Worm (Caenorhabditis elegans) whole organism, L1 larva: ENCODE data around the gene slc-25A26.
A peak's percentile ranks its signal among the peaks of the same experiment; 100 is the strongest.

Experiments used
- C16A3.4 ChIP-seq: fragments of 150-350 bp; optimal IDR thresholded peaks from 2 replicates; lab custom pipeline; 2014; ENCODE audit warnings: missing biosample characterization, missing genetic modification characterization
- C34B4.2 ChIP-seq: sonication (generic microtip); optimal IDR thresholded peaks from 2 replicates; lab custom pipeline; 2017; ENCODE audit warnings: mild to moderate bottlenecking, missing genetic modification characterization, missing compliant biosample characterization
- F16B12.6 ChIP-seq: fragments of 150-350 bp; optimal IDR thresholded peaks from 2 replicates; lab custom pipeline; 2014; ENCODE audit warnings: missing biosample characterization, missing genetic modification characterization
- alr-1 ChIP-seq: fragments of 200-800 bp; sonication (Bioruptor generic); optimal IDR thresholded peaks from 2 replicates; lab custom pipeline; 2018; ENCODE audit warnings: borderline replicate concordance, mild to moderate bottlenecking, missing genetic modification characterization, missing compliant biosample characterization
- aly-2 ChIP-seq: fragments of 150-350 bp; optimal IDR thresholded peaks from 2 replicates; lab custom pipeline; 2014; ENCODE audit warnings: missing biosample characterization, missing genetic modification characterization
- ama-1 ChIP-seq: fragments of 150-350 bp; optimal IDR thresholded peaks from 2 replicates; lab custom pipeline; 2014
- blmp-1 ChIP-seq: fragments of 150-350 bp; optimal IDR thresholded peaks from 2 replicates; lab custom pipeline; 2014; ENCODE audit warnings: missing biosample characterization, missing genetic modification characterization
- ceh-8 ChIP-seq: fragments of 200-800 bp; sonication (Bioruptor generic); optimal IDR thresholded peaks from 2 replicates; lab custom pipeline; 2018; ENCODE audit warnings: mild to moderate bottlenecking, missing genetic modification characterization, moderate library complexity, missing compliant biosample characterization
- ceh-82 ChIP-seq, 3 experiments: fragments of 150-350 bp in 1 of 3; sonication (generic microtip) in 2 of 3; optimal IDR thresholded peaks; 2 replicates each; lab custom pipeline; 2014 to 2017; ENCODE audit warnings: missing biosample characterization in 3 of 3, missing genetic modification characterization in 3 of 3
- ceh-88 ChIP-seq: fragments of 200-800 bp; sonication (Bioruptor generic); IDR thresholded peaks from 2 replicates; pipeline ENCODE4 v1.3.6; 2022; ENCODE audit warnings: missing genetic modification characterization, missing compliant biosample characterization
- ceh-90 ChIP-seq: sonication (generic microtip); optimal IDR thresholded peaks from 2 replicates; lab custom pipeline; 2016; ENCODE audit warnings: missing genetic modification characterization, missing compliant biosample characterization
- ces-1 ChIP-seq: fragments of 150-350 bp; optimal IDR thresholded peaks from 2 replicates; lab custom pipeline; 2014; ENCODE audit warnings: missing biosample characterization, missing genetic modification reagents, missing genetic modification characterization
- efl-1 ChIP-seq, 4 experiments: fragments of 150-350 bp; optimal IDR thresholded peaks in 3 of 4; peaks in 1 of 4; 1 replicate in 1 of 4; 2 replicates in 3 of 4; lab custom pipeline; 2014; ENCODE audit warnings: missing biosample characterization in 2 of 4, missing genetic modification characterization in 2 of 4, missing genetic modification reagents in 2 of 4
- elt-3 ChIP-seq, 6 experiments: fragments of 150-350 bp in 1 of 6; sonication (generic microtip); optimal IDR thresholded peaks; 2 replicates each; lab custom pipeline; 2017 to 2018; ENCODE audit warnings: missing biosample characterization in 6 of 6, missing genetic modification characterization in 6 of 6, inconsistent platforms in 1 of 6
- ets-5 ChIP-seq: fragments of 200-800 bp; sonication (Bioruptor generic); IDR thresholded peaks from 2 replicates; pipeline ENCODE4 v1.3.6; 2022; ENCODE audit warnings: missing genetic modification characterization, missing compliant biosample characterization
- fkh-4 ChIP-seq: sonication (generic microtip); optimal IDR thresholded peaks from 2 replicates; lab custom pipeline; 2016; ENCODE audit warnings: missing compliant biosample characterization, missing genetic modification characterization, borderline replicate concordance
- fkh-8 ChIP-seq: sonication (generic microtip); optimal IDR thresholded peaks from 2 replicates; lab custom pipeline; 2016; ENCODE audit warnings: mild to moderate bottlenecking, missing genetic modification characterization, missing compliant biosample characterization
- grh-1 ChIP-seq: fragments of 200-800 bp; sonication (Bioruptor generic); IDR thresholded peaks from 2 replicates; pipeline ENCODE4 v1.3.6; 2022; ENCODE audit warnings: missing genetic modification reagents, missing genetic modification characterization, missing compliant biosample characterization
- hlh-4 ChIP-seq: sonication (generic microtip); optimal IDR thresholded peaks from 2 replicates; lab custom pipeline; 2016; ENCODE audit warnings: mild to moderate bottlenecking, missing genetic modification characterization, missing compliant biosample characterization
- hpl-2 ChIP-seq: fragments of 150-350 bp; optimal IDR thresholded peaks from 2 replicates; lab custom pipeline; 2014; ENCODE audit warnings: missing biosample characterization, missing genetic modification reagents, missing genetic modification characterization
- irx-1 ChIP-seq: sonication (generic microtip); optimal IDR thresholded peaks from 2 replicates; lab custom pipeline; 2016; ENCODE audit warnings: missing genetic modification characterization, missing compliant biosample characterization
- lin-15B ChIP-seq: fragments of 150-350 bp; sonication (generic microtip); optimal IDR thresholded peaks from 3 replicates; lab custom pipeline; 2014; ENCODE audit warnings: missing biosample characterization, missing genetic modification characterization
- lin-35 ChIP-seq, 2 experiments: fragments of 150-350 bp; optimal IDR thresholded peaks; 2 replicates each; lab custom pipeline; 2014; ENCODE audit warnings: missing biosample characterization in 2 of 2, missing genetic modification characterization in 2 of 2, missing genetic modification reagents in 2 of 2
- lin-39 ChIP-seq: fragments of 150-350 bp; optimal IDR thresholded peaks from 2 replicates; lab custom pipeline; 2014; ENCODE audit warnings: missing biosample characterization, missing genetic modification reagents, missing genetic modification characterization
- lir-3 ChIP-seq: sonication (generic microtip); optimal IDR thresholded peaks from 2 replicates; lab custom pipeline; 2016; ENCODE audit warnings: mild to moderate bottlenecking, missing genetic modification characterization, moderate library complexity, missing compliant biosample characterization; ENCODE audit not compliant: poor library complexity
- lsy-2 ChIP-seq, 2 experiments: fragments of 150-350 bp; optimal IDR thresholded peaks; 2 replicates each; lab custom pipeline; 2014; ENCODE audit warnings: missing biosample characterization in 2 of 2, missing genetic modification characterization in 2 of 2
- mab-9 ChIP-seq: fragments of 200-800 bp; sonication (Bioruptor generic); IDR thresholded peaks from 2 replicates; pipeline ENCODE4 v1.3.6; 2022; ENCODE audit warnings: missing genetic modification reagents, missing genetic modification characterization, missing compliant biosample characterization
- mdl-1 ChIP-seq, 2 experiments: fragments of 150-350 bp; optimal IDR thresholded peaks; 2 replicates each; lab custom pipeline; 2014 to 2017; ENCODE audit warnings: missing biosample characterization in 2 of 2, missing genetic modification characterization in 2 of 2, inconsistent platforms in 1 of 2
- nhr-12 ChIP-seq: sonication (generic microtip); optimal IDR thresholded peaks from 2 replicates; lab custom pipeline; 2017; ENCODE audit warnings: missing biosample characterization, missing genetic modification characterization
- nhr-19 ChIP-seq: fragments of 200-800 bp; sonication (Bioruptor generic); conservative IDR thresholded peaks from 2 replicates; pipeline ENCODE4 v1.3.6; 2022; ENCODE audit warnings: missing genetic modification characterization, missing compliant biosample characterization
- nhr-237 ChIP-seq: fragments of 150-350 bp; optimal IDR thresholded peaks from 2 replicates; lab custom pipeline; 2014; ENCODE audit warnings: missing biosample characterization, missing genetic modification characterization
- nhr-28 ChIP-seq: fragments of 150-350 bp; optimal IDR thresholded peaks from 2 replicates; lab custom pipeline; 2014; ENCODE audit warnings: missing biosample characterization, missing genetic modification characterization
- nhr-47 ChIP-seq: sonication (generic microtip); optimal IDR thresholded peaks from 2 replicates; lab custom pipeline; 2016; ENCODE audit warnings: mild to moderate bottlenecking, missing genetic modification characterization, moderate library complexity, missing compliant biosample characterization
- nhr-71 ChIP-seq: sonication (generic microtip); optimal IDR thresholded peaks from 2 replicates; lab custom pipeline; 2016; ENCODE audit warnings: mild to moderate bottlenecking, missing genetic modification characterization, moderate library complexity, missing compliant biosample characterization
- nhr-76 ChIP-seq: sonication (generic microtip); optimal IDR thresholded peaks from 2 replicates; lab custom pipeline; 2017; ENCODE audit warnings: missing biosample characterization, missing genetic modification characterization
- nhr-77 ChIP-seq: fragments of 150-350 bp; optimal IDR thresholded peaks from 2 replicates; lab custom pipeline; 2014; ENCODE audit warnings: missing biosample characterization, missing genetic modification characterization
- nhr-85 ChIP-seq: sonication (generic microtip); peaks from one replicate; lab custom pipeline; 2016; ENCODE audit warnings: missing genetic modification characterization, inconsistent platforms, missing compliant biosample characterization
- nhr-90 ChIP-seq: sonication (generic microtip); optimal IDR thresholded peaks from 2 replicates; lab custom pipeline; 2016; ENCODE audit warnings: mild to moderate bottlenecking, missing genetic modification characterization, missing compliant biosample characterization; ENCODE audit not compliant: poor library complexity
- pag-3 ChIP-seq: sonication (generic microtip); optimal IDR thresholded peaks from 2 replicates; lab custom pipeline; 2017; ENCODE audit warnings: missing genetic modification characterization, mild to moderate bottlenecking, missing compliant biosample characterization, antibody characterized with exemption, borderline replicate concordance; ENCODE audit not compliant: insufficient read depth
- pax-3 ChIP-seq: fragments of 200-800 bp; sonication (Bioruptor generic); optimal IDR thresholded peaks from 2 replicates; lab custom pipeline; 2018; ENCODE audit warnings: mild to moderate bottlenecking, missing genetic modification characterization, moderate library complexity, missing compliant biosample characterization
- pqm-1 ChIP-seq: sonication (generic microtip); optimal IDR thresholded peaks from 3 replicates; lab custom pipeline; 2017; ENCODE audit warnings: missing biosample characterization, missing genetic modification characterization
- skn-1 ChIP-seq: fragments of 150-350 bp; optimal IDR thresholded peaks from 2 replicates; lab custom pipeline; 2014; ENCODE audit warnings: missing biosample characterization, missing genetic modification characterization
- snu-23 ChIP-seq: sonication (generic microtip); optimal IDR thresholded peaks from 2 replicates; lab custom pipeline; 2016; ENCODE audit warnings: missing genetic modification characterization, missing compliant biosample characterization
- sptf-1 ChIP-seq: fragments of 150-350 bp; optimal IDR thresholded peaks from 2 replicates; lab custom pipeline; 2014; ENCODE audit warnings: missing biosample characterization, missing genetic modification characterization
- sup-37 ChIP-seq: fragments of 200-800 bp; sonication (Bioruptor generic); optimal IDR thresholded peaks from 2 replicates; lab custom pipeline; 2018; ENCODE audit warnings: mild to moderate bottlenecking, missing genetic modification characterization, missing compliant biosample characterization
- swsn-7 ChIP-seq: sonication (generic microtip); optimal IDR thresholded peaks from 2 replicates; lab custom pipeline; 2016; ENCODE audit warnings: missing genetic modification characterization, missing compliant biosample characterization
- tbx-2 ChIP-seq: sonication (generic microtip); optimal IDR thresholded peaks from 2 replicates; lab custom pipeline; 2016; ENCODE audit warnings: missing genetic modification characterization, missing compliant biosample characterization
- tlp-1 ChIP-seq: fragments of 150-350 bp; optimal IDR thresholded peaks from 2 replicates; lab custom pipeline; 2014; ENCODE audit warnings: missing biosample characterization, missing genetic modification characterization
- unc-30 ChIP-seq: sonication (generic microtip); optimal IDR thresholded peaks from 2 replicates; lab custom pipeline; 2017; ENCODE audit warnings: missing biosample characterization, missing genetic modification characterization
- unc-62 ChIP-seq: fragments of 150-350 bp; optimal IDR thresholded peaks from 2 replicates; lab custom pipeline; 2014; ENCODE audit warnings: missing biosample characterization, missing genetic modification reagents, missing genetic modification characterization
- unc-86 ChIP-seq: sonication (generic microtip); optimal IDR thresholded peaks from 2 replicates; lab custom pipeline; 2016; ENCODE audit warnings: missing genetic modification characterization, missing compliant biosample characterization
- unc-98 ChIP-seq: fragments of 200-800 bp; sonication (Bioruptor generic); IDR thresholded peaks from 2 replicates; pipeline ENCODE4 v1.3.6; 2022; ENCODE audit warnings: missing genetic modification characterization, missing compliant biosample characterization
- zag-1 ChIP-seq: fragments of 150-350 bp; optimal IDR thresholded peaks from 2 replicates; lab custom pipeline; 2014; ENCODE audit warnings: missing biosample characterization, missing genetic modification characterization

slc-25A26 gene

ce11 chrIV:8947146-8947545 lies 16.9 kb downstream of the slc-25A26 start:
- peak; percentile 24 for TF ChIP-seq sup-37
- TF ChIP-seq nhr-90 (tag; lab: Kevin White, UChicago): no peak
- TF ChIP-seq nhr-76: no peak
- TF ChIP-seq ceh-82 (tag; optimal IDR thresholded peaks at IDR 0.05; lab: Kevin White, UChicago): peak in 1 of 3 experiments; percentile 19
- TF ChIP-seq lin-15B: no peak
- no peak for TF ChIP-seq unc-62 (GFP tag; lab: Kevin White, UChicago)
- TF ChIP-seq lsy-2 (tag; optimal IDR thresholded peaks at IDR 0.05; lab: Kevin White, UChicago): peak; percentile 31 to 62
- no peak for TF ChIP-seq mab-9 (GFP tag; lab: Robert Waterston, UW)
- no peak for TF ChIP-seq sptf-1 (tag; lab: Kevin White, UChicago)
- no peak for TF ChIP-seq unc-98 (GFP tag; lab: Robert Waterston, UW)
- TF ChIP-seq hpl-2 (GFP tag; lab: Kevin White, UChicago): no peak
- no peak for TF ChIP-seq ceh-90 (tag; lab: Kevin White, UChicago)
- TF ChIP-seq nhr-47 (tag; lab: Kevin White, UChicago): peak; percentile 69
- TF ChIP-seq ama-1 (lab: Kevin White, UChicago): no peak
- no peak for TF ChIP-seq C16A3.4 (tag; lab: Kevin White, UChicago)
- peak; percentile 32 for TF ChIP-seq irx-1 (tag; lab: Kevin White, UChicago)
- no peak for TF ChIP-seq nhr-237 (tag; lab: Kevin White, UChicago)
- no peak for TF ChIP-seq elt-3 (tag; optimal IDR thresholded peaks at IDR 0.05; lab: Kevin White, UChicago)
- TF ChIP-seq tlp-1 (tag; lab: Kevin White, UChicago): no peak
- TF ChIP-seq nhr-28 (tag; lab: Kevin White, UChicago): no peak
- TF ChIP-seq nhr-12 (tag; lab: Kevin White, UChicago): no peak
- no peak for TF ChIP-seq ces-1 (GFP tag; lab: Kevin White, UChicago)
- peak in 1 of 2 experiments; percentile 52 for TF ChIP-seq mdl-1 (tag; optimal IDR thresholded peaks at IDR 0.05; lab: Kevin White, UChicago)
- no peak for TF ChIP-seq nhr-77 (tag; lab: Kevin White, UChicago)
- TF ChIP-seq nhr-71 (tag; lab: Kevin White, UChicago): peak; percentile 91
- TF ChIP-seq pax-3 (tag; lab: Kevin White, UChicago): peak; percentile 0
- peak; percentile 55 for TF ChIP-seq unc-86
- peak in 1 of 2 experiments; percentile 33 for TF ChIP-seq efl-1 (optimal IDR thresholded peaks at IDR 0.05; lab: Kevin White, UChicago)
- TF ChIP-seq efl-1 (GFP tag; optimal IDR thresholded peaks at IDR 0.05 in 1 of 2; lab: Kevin White, UChicago): peak; percentile 17 to 32
- TF ChIP-seq lir-3 (tag; lab: Kevin White, UChicago): peak; percentile 20
- TF ChIP-seq lin-39: peak; percentile 67
- no peak for TF ChIP-seq pqm-1 (tag; lab: Kevin White, UChicago)
- TF ChIP-seq nhr-19 (GFP tag; lab: Robert Waterston, UW): no peak; the same call in 1 of the 2 replicates
- peak; percentile 60 for TF ChIP-seq tbx-2
- no peak for TF ChIP-seq grh-1 (GFP tag; lab: Robert Waterston, UW)
- TF ChIP-seq blmp-1 (tag; lab: Kevin White, UChicago): no peak
- no peak for TF ChIP-seq fkh-4
- peak; percentile 52 for TF ChIP-seq snu-23
- TF ChIP-seq ceh-88 (GFP tag; lab: Robert Waterston, UW): no peak
- peak; percentile 86 for TF ChIP-seq ceh-8 (GFP tag; lab: Kevin White, UChicago)
- TF ChIP-seq F16B12.6 (tag; lab: Kevin White, UChicago): no peak
- TF ChIP-seq skn-1: no peak
- TF ChIP-seq pag-3 (tag; lab: Kevin White, UChicago): no peak
- no peak for TF ChIP-seq unc-30 (tag; lab: Kevin White, UChicago)
- TF ChIP-seq ets-5 (GFP tag; lab: Robert Waterston, UW): no peak
- TF ChIP-seq lin-35 (GFP tag; optimal IDR thresholded peaks at IDR 0.05; lab: Kevin White, UChicago): no peak
- no peak for TF ChIP-seq alr-1 (tag; lab: Kevin White, UChicago)
- TF ChIP-seq fkh-8 (tag; lab: Kevin White, UChicago): peak; percentile 73
- no peak for TF ChIP-seq hlh-4 (tag; lab: Kevin White, UChicago)
- TF ChIP-seq aly-2 (tag; lab: Kevin White, UChicago): no peak
- no peak for TF ChIP-seq zag-1
- no peak for TF ChIP-seq nhr-85
- peak; percentile 42 for TF ChIP-seq swsn-7
- TF ChIP-seq C34B4.2: no peak
